Worm (Caenorhabditis elegans) whole organism, L2 larva: ENCODE data around the gene B0280.17.

Source experiments
- C34F6.9 ChIP-seq: fragments of 150-350 bp; optimal IDR thresholded peaks from 2 replicates; lab custom pipeline; 2014; ENCODE audit warnings: missing biosample characterization, missing genetic modification characterization
- ZK546.5 ChIP-seq: sonication (generic microtip); optimal IDR thresholded peaks from 2 replicates; lab custom pipeline; 2017; ENCODE audit warnings: missing biosample characterization, missing genetic modification characterization
- aly-2 ChIP-seq: fragments of 150-350 bp; optimal IDR thresholded peaks from 2 replicates; lab custom pipeline; 2014; ENCODE audit warnings: missing biosample characterization, missing genetic modification characterization
- ama-1 ChIP-seq: fragments of 150-350 bp; optimal IDR thresholded peaks from 2 replicates; lab custom pipeline; 2018; ENCODE audit warnings: inconsistent platforms
- blmp-1 ChIP-seq: sonication (generic microtip); optimal IDR thresholded peaks from 2 replicates; lab custom pipeline; 2017; ENCODE audit warnings: missing genetic modification characterization, mild to moderate bottlenecking, missing compliant biosample characterization, antibody characterized with exemption, moderate library complexity; ENCODE audit not compliant: insufficient read depth
- ceh-16 ChIP-seq: fragments of 150-350 bp; optimal IDR thresholded peaks from 2 replicates; lab custom pipeline; 2014; ENCODE audit warnings: missing biosample characterization, missing genetic modification characterization
- crh-2 ChIP-seq: sonication (generic microtip); optimal IDR thresholded peaks from 2 replicates; lab custom pipeline; 2017; ENCODE audit warnings: missing biosample characterization, missing genetic modification characterization
- dmd-4 ChIP-seq: sonication (generic microtip); optimal IDR thresholded peaks from 2 replicates; lab custom pipeline; 2017; ENCODE audit warnings: missing biosample characterization, missing genetic modification characterization
- egl-27 ChIP-seq: sonication (generic microtip); optimal IDR thresholded peaks from 3 replicates; lab custom pipeline; 2017; ENCODE audit warnings: missing biosample characterization, missing genetic modification reagents, missing genetic modification characterization
- elt-3 ChIP-seq: sonication (generic microtip); optimal IDR thresholded peaks from 2 replicates; lab custom pipeline; 2017; ENCODE audit warnings: missing biosample characterization, missing genetic modification characterization
- fos-1 ChIP-seq: fragments of 150-350 bp; optimal IDR thresholded peaks from 2 replicates; lab custom pipeline; 2014; ENCODE audit warnings: missing biosample characterization, missing genetic modification characterization
- lin-11 ChIP-seq: fragments of 150-350 bp; sonication (generic microtip); optimal IDR thresholded peaks from 2 replicates; lab custom pipeline; 2014; ENCODE audit warnings: missing biosample characterization, missing genetic modification characterization, inconsistent platforms, mixed read lengths
- lin-13 ChIP-seq: fragments of 150-350 bp; optimal IDR thresholded peaks from 2 replicates; lab custom pipeline; 2014; ENCODE audit warnings: missing biosample characterization, missing genetic modification reagents, missing genetic modification characterization
- lsy-2 ChIP-seq, 2 experiments: fragments of 150-350 bp in 1 of 2; sonication (generic microtip) in 1 of 2; optimal IDR thresholded peaks; 2 replicates each; lab custom pipeline; 2014 to 2017; ENCODE audit warnings: missing biosample characterization in 2 of 2, missing genetic modification characterization in 2 of 2
- mab-5 ChIP-seq: fragments of 150-350 bp; optimal IDR thresholded peaks from 2 replicates; lab custom pipeline; 2014; ENCODE audit warnings: missing biosample characterization, missing genetic modification characterization
- mbf-1 ChIP-seq: sonication (generic microtip); optimal IDR thresholded peaks from 2 replicates; lab custom pipeline; 2017; ENCODE audit warnings: missing biosample characterization, missing genetic modification characterization
- mdl-1 ChIP-seq, 2 experiments: fragments of 150-350 bp in 1 of 2; sonication (generic microtip) in 1 of 2; optimal IDR thresholded peaks; 2 replicates each; lab custom pipeline; 2017; ENCODE audit warnings: missing biosample characterization in 2 of 2, missing genetic modification characterization in 2 of 2
- nhr-10 ChIP-seq: sonication (generic microtip); optimal IDR thresholded peaks from 2 replicates; lab custom pipeline; 2017; ENCODE audit warnings: missing biosample characterization, missing genetic modification characterization
- nhr-11 ChIP-seq: fragments of 150-350 bp; optimal IDR thresholded peaks from 2 replicates; lab custom pipeline; 2014; ENCODE audit warnings: missing biosample characterization, missing genetic modification characterization
- nhr-12 ChIP-seq: fragments of 150-350 bp; optimal IDR thresholded peaks from 2 replicates; lab custom pipeline; 2014; ENCODE audit warnings: missing biosample characterization, missing genetic modification characterization
- nhr-129 ChIP-seq: fragments of 150-350 bp; optimal IDR thresholded peaks from 2 replicates; lab custom pipeline; 2014; ENCODE audit warnings: missing biosample characterization, missing genetic modification characterization
- nhr-21 ChIP-seq: fragments of 150-350 bp; optimal IDR thresholded peaks from 2 replicates; lab custom pipeline; 2014; ENCODE audit warnings: missing biosample characterization, missing genetic modification characterization
- nhr-23 ChIP-seq: fragments of 150-350 bp; optimal IDR thresholded peaks from 2 replicates; lab custom pipeline; 2014; ENCODE audit warnings: missing biosample characterization, missing genetic modification reagents, missing genetic modification characterization
- nhr-237 ChIP-seq: fragments of 150-350 bp; optimal IDR thresholded peaks from 2 replicates; lab custom pipeline; 2014; ENCODE audit warnings: missing biosample characterization, missing genetic modification characterization
- nhr-25 ChIP-seq: fragments of 150-350 bp; sonication (generic microtip); optimal IDR thresholded peaks from 3 replicates; lab custom pipeline; 2014; ENCODE audit warnings: missing biosample characterization, missing genetic modification characterization
- nhr-6 ChIP-seq: fragments of 150-350 bp; optimal IDR thresholded peaks from 2 replicates; lab custom pipeline; 2014; ENCODE audit warnings: missing biosample characterization, missing genetic modification characterization
- nhr-77 ChIP-seq: fragments of 150-350 bp; optimal IDR thresholded peaks from 2 replicates; lab custom pipeline; 2014; ENCODE audit warnings: missing biosample characterization, missing genetic modification characterization
- peb-1 ChIP-seq: fragments of 150-350 bp; optimal IDR thresholded peaks from 2 replicates; lab custom pipeline; 2014; ENCODE audit warnings: missing biosample characterization, missing genetic modification characterization
- sem-4 ChIP-seq: fragments of 150-350 bp; optimal IDR thresholded peaks from 2 replicates; lab custom pipeline; 2014; ENCODE audit warnings: missing biosample characterization, missing genetic modification reagents, missing genetic modification characterization
- skn-1 ChIP-seq: sonication (generic microtip); optimal IDR thresholded peaks from 2 replicates; lab custom pipeline; 2017; ENCODE audit warnings: missing biosample characterization, missing genetic modification characterization
- sma-3 ChIP-seq: sonication (generic microtip); optimal IDR thresholded peaks from 2 replicates; lab custom pipeline; 2016; ENCODE audit warnings: missing genetic modification reagents, missing genetic modification characterization, missing compliant biosample characterization
- sma-9 ChIP-seq, 2 experiments: fragments of 150-350 bp in 1 of 2; sonication (generic microtip) in 1 of 2; optimal IDR thresholded peaks; 2 replicates each; lab custom pipeline; 2014 to 2016; ENCODE audit warnings: missing genetic modification characterization in 2 of 2, mild to moderate bottlenecking in 1 of 2, missing biosample characterization in 1 of 2, missing compliant biosample characterization in 1 of 2, missing genetic modification reagents in 1 of 2, moderate library complexity in 1 of 2
- snpc-4 ChIP-seq: fragments of 150-350 bp; optimal IDR thresholded peaks from 2 replicates; lab custom pipeline; 2014; ENCODE audit warnings: missing biosample characterization, missing genetic modification characterization
- unc-39 ChIP-seq: fragments of 150-350 bp; optimal IDR thresholded peaks from 2 replicates; lab custom pipeline; 2014; ENCODE audit warnings: missing biosample characterization, missing genetic modification characterization
- unc-62 ChIP-seq: fragments of 150-350 bp; optimal IDR thresholded peaks from 2 replicates; lab custom pipeline; 2014; ENCODE audit warnings: missing biosample characterization, missing genetic modification reagents, missing genetic modification characterization
- zag-1 ChIP-seq: fragments of 150-350 bp; optimal IDR thresholded peaks from 2 replicates; lab custom pipeline; 2014; ENCODE audit warnings: missing biosample characterization, missing genetic modification characterization
- ztf-4 ChIP-seq: fragments of 150-350 bp; optimal IDR thresholded peaks from 2 replicates; lab custom pipeline; 2014; ENCODE audit warnings: missing biosample characterization, missing genetic modification characterization

B0280.17 gene

ce11 chrIII:7101814-7102477, 34.0 kb downstream of the B0280.17 start:
- TF ChIP-seq ZK546.5 (tag; lab: Kevin White, UChicago) (no peak), sma-3 (no peak), aly-2 (tag; lab: Kevin White, UChicago) (no peak), unc-39 (tag; lab: Kevin White, UChicago) (no peak), nhr-23 (tag; lab: Kevin White, UChicago) (no peak), lsy-2 (tag; optimal IDR thresholded peaks at IDR 0.05; lab: Kevin White, UChicago) (no peak), fos-1 (no peak), crh-2 (tag; lab: Kevin White, UChicago) (no peak), ama-1 (lab: Kevin White, UChicago) (no peak), lin-13 (GFP tag; lab: Kevin White, UChicago) (no peak), nhr-25 (tag; lab: Kevin White, UChicago) (no peak), nhr-237 (tag; lab: Kevin White, UChicago) (no peak), mdl-1 (tag; optimal IDR thresholded peaks at IDR 0.05; lab: Kevin White, UChicago) (no peak), unc-62 (GFP tag; lab: Kevin White, UChicago) (no peak), blmp-1 (no peak), snpc-4 (tag; lab: Kevin White, UChicago) (no peak), nhr-77 (tag; lab: Kevin White, UChicago) (no peak), peb-1 (tag; lab: Kevin White, UChicago) (no peak), nhr-129 (no peak)

- TF ChIP-seq ztf-4 (tag; lab: Kevin White, UChicago) (no peak), crh-2 (tag; lab: Kevin White, UChicago) (no peak), mbf-1 (tag; lab: Kevin White, UChicago) (no peak), sem-4 (tag; lab: Kevin White, UChicago) (no peak), fos-1 (no peak), aly-2 (tag; lab: Kevin White, UChicago) (no peak), nhr-77 (tag; lab: Kevin White, UChicago) (no peak), nhr-6 (no peak), mdl-1 (tag; optimal IDR thresholded peaks at IDR 0.05; lab: Kevin White, UChicago) (no peak), nhr-129 (no peak), nhr-12 (tag; lab: Kevin White, UChicago) (no peak), nhr-11 (tag; lab: Kevin White, UChicago) (no peak), nhr-237 (tag; lab: Kevin White, UChicago) (no peak), ceh-16 (tag; lab: Kevin White, UChicago) (no peak), blmp-1 (no peak), peb-1 (tag; lab: Kevin White, UChicago) (no peak), nhr-21 (tag; lab: Kevin White, UChicago) (no peak), C34F6.9 (tag; lab: Kevin White, UChicago) (no peak)
Measured at ce11 chrIII:7100001-7100400, 35.9 kb downstream of the B0280.17 start, which contains the start of gene ZK418.11. TSS of gene ZK418.11 (plus strand) at chrIII:7100289.

DNA sequence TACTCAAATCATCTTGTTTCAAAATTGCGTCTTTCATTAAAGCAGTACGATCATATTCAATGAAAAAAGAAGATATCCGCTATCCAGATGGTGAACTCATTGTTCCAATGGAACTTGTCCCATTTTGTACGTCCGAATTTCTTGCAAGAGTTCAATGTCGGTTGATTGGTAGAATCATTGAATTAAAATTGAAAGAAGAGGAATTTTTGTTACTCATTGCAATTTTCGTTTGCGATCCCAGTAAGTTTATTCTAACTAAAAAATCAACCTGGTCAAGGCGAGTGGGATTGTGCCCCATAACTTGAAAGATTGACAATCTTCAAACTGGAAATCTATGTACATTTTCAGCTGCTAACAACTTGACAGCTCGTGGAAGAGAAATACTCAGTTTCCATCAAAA, 39.4 kb downstream of the B0280.17 start:
- TF ChIP-seq nhr-77 (tag; lab: Kevin White, UChicago) = no peak
- no peak for TF ChIP-seq nhr-10 (tag; lab: Kevin White, UChicago)
- no peak for TF ChIP-seq sma-3
- TF ChIP-seq fos-1 = no peak
- no peak for TF ChIP-seq lin-13 (GFP tag; lab: Kevin White, UChicago)
- no peak for TF ChIP-seq skn-1 (tag; lab: Kevin White, UChicago)
- TF ChIP-seq ama-1 (lab: Kevin White, UChicago) = no peak

- TF ChIP-seq nhr-25 (tag; lab: Kevin White, UChicago) (no peak), peb-1 (tag; lab: Kevin White, UChicago) (no peak), ztf-4 (tag; lab: Kevin White, UChicago) (no peak), dmd-4 (tag; lab: Kevin White, UChicago) (no peak), skn-1 (tag; lab: Kevin White, UChicago) (no peak), nhr-23 (tag; lab: Kevin White, UChicago) (no peak), zag-1 (tag; lab: Kevin White, UChicago) (no peak), sma-9 (GFP tag; optimal IDR thresholded peaks at IDR 0.05; lab: Kevin White, UChicago) (peak; percentile 20), sma-9 (tag; optimal IDR thresholded peaks at IDR 0.05; lab: Kevin White, UChicago) (no peak), mab-5 (tag; lab: Kevin White, UChicago) (no peak), lin-11 (tag; lab: Kevin White, UChicago) (no peak), elt-3 (no peak), egl-27 (no peak), sma-3 (no peak), unc-39 (tag; lab: Kevin White, UChicago) (no peak), C34F6.9 (tag; lab: Kevin White, UChicago) (no peak), lsy-2 (tag; optimal IDR thresholded peaks at IDR 0.05; lab: Kevin White, UChicago) (peak in 1 of 2 experiments; percentile 4)
- TF ChIP-seq, all 48 proteins: peak for 2
Measured at ce11 chrIII:7095156-7095555, 40.8 kb downstream of the B0280.17 start, which contains the start of gene nhr-9. TSS of gene nhr-9 (plus strand) at chrIII:7095462.
